Worm (Caenorhabditis elegans): ENCODE measurements around the gene F58F12.2.

- TF ChIP-seq dao-5 (tag; optimal IDR thresholded peaks at IDR 0.05) (no peak), him-1 (tag; optimal IDR thresholded peaks at IDR 0.05) (no peak), W03F9.2 (tag; optimal IDR thresholded peaks at IDR 0.05) (no peak)
These were observed 19.4 kb upstream of the F58F12.2 start, which contains the start of gene spp-11 for ce11 chrII:6407279-6407678.
